1 fruit fly cellular context compared by ENCODE assay signal in the genomic region with DNA sequence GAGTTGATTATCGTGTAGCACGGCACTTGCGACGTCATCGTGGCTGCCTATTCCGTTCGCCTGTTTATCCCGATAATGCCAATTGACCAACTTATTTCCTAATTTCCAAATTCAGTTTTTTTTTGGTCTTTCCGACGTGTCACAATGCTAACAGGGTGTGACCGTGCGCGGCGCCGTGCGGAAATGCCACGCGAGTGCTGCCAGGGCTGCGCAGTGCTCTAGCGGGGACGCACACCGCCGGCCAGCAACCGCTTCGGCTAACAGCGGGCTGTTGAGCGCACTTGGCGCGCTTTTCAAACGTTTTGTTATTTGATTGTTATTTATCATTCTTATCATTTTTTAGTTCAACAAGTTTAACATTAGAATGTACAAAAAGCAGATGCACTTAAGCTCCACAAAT.
TF ChIP-seq lines count a peak whose summit lies in the region.

betaCOP (minus strand) TSS at position 187 of the 400 bp plus-strand sequence.

TF ChIP-seq in whole organism, embryonic, 481 proteins besides CTCF, POLR2A, EP300 and RAD21 (continued from another document):
- TF ChIP-seq hkb (optimal IDR thresholded peaks at IDR 0.05; lab: Kevin White, UChicago) (peak; percentile 51), hkb (GFP tag; IDR thresholded peaks at IDR 0.05; lab: Robert Waterston, UW) (no peak), zen (tag; optimal IDR thresholded peaks at IDR 0.05; lab: Kevin White, UChicago) (peak; percentile 9), phol (tag; optimal IDR thresholded peaks at IDR 0.05; lab: Kevin White, UChicago) (peak; percentile 46), BEAF-32 (GFP tag; optimal IDR thresholded peaks at IDR 0.05; lab: Kevin White, UChicago) (peak; percentile 59), hbn (GFP tag; IDR thresholded peaks at IDR 0.05; lab: Robert Waterston, UW; ENCODE audit: partially characterized antibody) (no peak), CG42726 (GFP tag; IDR thresholded peaks at IDR 0.05; lab: Robert Waterston, UW; ENCODE audit: partially characterized antibody) (peak; percentile 44; the same call in 1 of the 2 replicates), CG9797 (GFP tag; optimal IDR thresholded peaks at IDR 0.05; lab: Kevin White, UChicago) (peak; percentile 81), Dbx (GFP tag; IDR thresholded peaks at IDR 0.05; lab: Robert Waterston, UW) (peak; percentile 34; the same call in 1 of the 3 replicates), CG9932 (GFP tag; IDR thresholded peaks at IDR 0.05; lab: Robert Waterston, UW) (peak; percentile 26; the same call in 1 of the 2 replicates), CG2116 (GFP tag; optimal IDR thresholded peaks at IDR 0.05; lab: Kevin White, UChicago) (peak; percentile 25), dm (GFP tag; optimal IDR thresholded peaks at IDR 0.05; lab: Kevin White, UChicago) (peak; percentile 19), CG10147 (GFP tag; optimal IDR thresholded peaks at IDR 0.05; lab: Kevin White, UChicago) (no peak), CG34422 (GFP tag; IDR thresholded peaks at IDR 0.05; lab: Robert Waterston, UW) (0 out of 3 replicates have a peak, but pooled peaks have one; percentile 45), Dp (GFP tag; optimal IDR thresholded peaks at IDR 0.05; lab: Kevin White, UChicago) (peak; percentile 96), CG18011 (GFP tag; optimal IDR thresholded peaks at IDR 0.05; lab: Kevin White, UChicago) (no peak), CG13287 (GFP tag; IDR thresholded peaks at IDR 0.05; lab: Robert Waterston, UW; ENCODE audit: partially characterized antibody) (peak; percentile 36; the same call in 1 of the 2 replicates), D19B (GFP tag; optimal IDR thresholded peaks at IDR 0.05; lab: Kevin White, UChicago) (no peak), trem (tag; optimal IDR thresholded peaks at IDR 0.05; lab: Kevin White, UChicago) (peak; percentile 50), CG14860 (GFP tag; IDR thresholded peaks at IDR 0.05; lab: Robert Waterston, UW; ENCODE audit: partially characterized antibody) (no peak), Dref (GFP tag; IDR thresholded peaks at IDR 0.05; lab: Robert Waterston, UW) (peak; percentile 48), Ets97D (GFP tag; optimal IDR thresholded peaks at IDR 0.05; lab: Kevin White, UChicago) (peak; percentile 68), kay (GFP tag; optimal IDR thresholded peaks at IDR 0.05; lab: Kevin White, UChicago) (no peak), nmo (GFP tag; optimal IDR thresholded peaks at IDR 0.05; lab: Kevin White, UChicago) (peak; percentile 37), CG2202 (tag; optimal IDR thresholded peaks at IDR 0.05; lab: Kevin White, UChicago) (no peak), ro (GFP tag; IDR thresholded peaks at IDR 0.05; lab: Robert Waterston, UW) (no peak), pnt (GFP tag; optimal IDR thresholded peaks at IDR 0.05; lab: Kevin White, UChicago) (no peak), CG15514 (GFP tag; optimal IDR thresholded peaks at IDR 0.05; lab: Kevin White, UChicago) (peak; percentile 73), CG17328 (GFP tag; IDR thresholded peaks at IDR 0.05; lab: Robert Waterston, UW) (0 out of 2 replicates have a peak, but pooled peaks have one; percentile 9), Myb (GFP tag; optimal IDR thresholded peaks at IDR 0.05; lab: Kevin White, UChicago) (peak; percentile 42), Pdp1 (GFP tag; optimal IDR thresholded peaks at IDR 0.05; lab: Kevin White, UChicago) (peak in 1 of 2 experiments; percentile 39), CG7839 (tag; optimal IDR thresholded peaks at IDR 0.05; lab: Kevin White, UChicago) (no peak), slbo (GFP tag; IDR thresholded peaks at IDR 0.05; lab: Robert Waterston, UW) (peak; percentile 46), Med (GFP tag; lab: Kevin White, UChicago) (peak; percentile 81), Xbp1 (GFP tag; optimal IDR thresholded peaks at IDR 0.05; lab: Kevin White, UChicago) (peak; percentile 45), stwl (tag; optimal IDR thresholded peaks at IDR 0.05; lab: Kevin White, UChicago) (peak; percentile 11), CG17186 (GFP tag; optimal IDR thresholded peaks at IDR 0.05; lab: Kevin White, UChicago) (peak; percentile 100), Opbp (GFP tag; IDR thresholded peaks at IDR 0.05; lab: Robert Waterston, UW; ENCODE audit: partially characterized antibody) (peak; percentile 47; the same call in 2 of the 3 replicates), sob (GFP tag; IDR thresholded peaks at IDR 0.05; lab: Robert Waterston, UW) (0 out of 2 replicates have a peak, but pooled peaks have one; percentile 6), gfzf (GFP tag; optimal IDR thresholded peaks at IDR 0.05; lab: Kevin White, UChicago) (peak; percentile 96), sens (GFP tag; lab: Kevin White, UChicago) (peak; percentile 8), Sry-δ (GFP tag; optimal IDR thresholded peaks at IDR 0.05; lab: Kevin White, UChicago) (peak; percentile 64), CG17829 (tag; optimal IDR thresholded peaks at IDR 0.05; lab: Kevin White, UChicago) (peak; percentile 29), pzg (GFP tag; optimal IDR thresholded peaks at IDR 0.05; lab: Kevin White, UChicago) (peak; percentile 97), CG11723 (GFP tag; optimal IDR thresholded peaks at IDR 0.05; lab: Kevin White, UChicago) (no peak), emc (GFP tag; optimal IDR thresholded peaks at IDR 0.05; lab: Kevin White, UChicago) (no peak), ewg (GFP tag; optimal IDR thresholded peaks at IDR 0.05; lab: Kevin White, UChicago) (peak; percentile 17), CG16813 (GFP tag; IDR thresholded peaks at IDR 0.05; lab: Robert Waterston, UW; ENCODE audit: partially characterized antibody) (peak; percentile 34; the same call in 2 of the 3 replicates), CG14710 (tag; optimal IDR thresholded peaks at IDR 0.05; lab: Kevin White, UChicago) (peak; percentile 56), B-H2 (GFP tag; optimal IDR thresholded peaks at IDR 0.05; lab: Kevin White, UChicago) (no peak)
